Worm (Caenorhabditis elegans) whole organism, L4 larva: ENCODE measurements around the gene twk-2.

ENCODE experiments used
- F10B5.3 ChIP-seq: sonication (generic microtip); optimal IDR thresholded peaks from 2 replicates; lab custom pipeline; 2016; ENCODE audit warnings: mild to moderate bottlenecking, missing genetic modification characterization, missing compliant biosample characterization
- F26F4.8 ChIP-seq: fragments of 200-800 bp; sonication (Bioruptor generic); conservative IDR thresholded peaks from 2 replicates; pipeline ENCODE4 v1.3.6; 2022; ENCODE audit warnings: missing genetic modification characterization, missing compliant biosample characterization
- F37D6.2 ChIP-seq: sonication (generic microtip); optimal IDR thresholded peaks from 2 replicates; lab custom pipeline; 2016; ENCODE audit warnings: mild to moderate bottlenecking, missing genetic modification characterization, missing compliant biosample characterization
- F49E8.2 ChIP-seq: sonication (generic microtip); optimal IDR thresholded peaks from 2 replicates; lab custom pipeline; 2016; ENCODE audit warnings: missing compliant biosample characterization, mild to moderate bottlenecking, missing genetic modification characterization, borderline replicate concordance
- T20F7.1 ChIP-seq: fragments of 200-800 bp; sonication (Bioruptor generic); optimal IDR thresholded peaks from 2 replicates; lab custom pipeline; 2018; ENCODE audit warnings: mild to moderate bottlenecking, missing genetic modification characterization, missing compliant biosample characterization
- Y105C5A.15 ChIP-seq: fragments of 200-800 bp; sonication (Bioruptor generic); IDR thresholded peaks from 2 replicates; pipeline ENCODE4 v1.3.6; 2022; ENCODE audit warnings: missing genetic modification characterization, missing compliant biosample characterization
- aha-1 ChIP-seq: fragments of 150-350 bp; peaks from one replicate; lab custom pipeline; 2014; ENCODE audit warnings: missing biosample characterization, missing genetic modification characterization
- ama-1 ChIP-seq: fragments of 150-350 bp; optimal IDR thresholded peaks from 2 replicates; lab custom pipeline; 2014; ENCODE audit warnings: inconsistent platforms, mixed read lengths
- arid-1 ChIP-seq: fragments of 200-800 bp; sonication (Bioruptor generic); conservative IDR thresholded peaks from 2 replicates; pipeline ENCODE4 v1.3.6; 2022; ENCODE audit warnings: missing genetic modification reagents, missing genetic modification characterization, missing compliant biosample characterization
- attf-4 ChIP-seq: sonication (generic microtip); optimal IDR thresholded peaks from 3 replicates; lab custom pipeline; 2017; ENCODE audit warnings: missing biosample characterization, missing genetic modification characterization
- ceh-82 ChIP-seq: sonication (generic microtip); optimal IDR thresholded peaks from 2 replicates; lab custom pipeline; 2017; ENCODE audit warnings: missing biosample characterization, missing genetic modification characterization
- daf-12 ChIP-seq: fragments of 150-350 bp; optimal IDR thresholded peaks from 2 replicates; lab custom pipeline; 2014; ENCODE audit warnings: missing biosample characterization, missing genetic modification reagents, missing genetic modification characterization
- daf-16 ChIP-seq, 3 experiments: sonication (generic microtip); optimal IDR thresholded peaks; 2 replicates each; lab custom pipeline; 2016 to 2017; ENCODE audit warnings: missing genetic modification characterization in 3 of 3, missing genetic modification reagents in 3 of 3, mild to moderate bottlenecking in 2 of 3, missing compliant biosample characterization in 2 of 3, missing biosample characterization in 1 of 3, moderate library complexity in 1 of 3
- dmd-6 ChIP-seq: fragments of 200-800 bp; sonication (Bioruptor generic); IDR thresholded peaks from 2 replicates; pipeline ENCODE4 v1.3.6; 2022; ENCODE audit warnings: missing genetic modification reagents, missing genetic modification characterization, missing compliant biosample characterization
- dpl-1 ChIP-seq: fragments of 150-350 bp; optimal IDR thresholded peaks from 2 replicates; lab custom pipeline; 2014; ENCODE audit warnings: missing biosample characterization, missing genetic modification reagents, missing genetic modification characterization
- dve-1 ChIP-seq: sonication (generic microtip); optimal IDR thresholded peaks from 2 replicates; lab custom pipeline; 2017; ENCODE audit warnings: antibody characterized with exemption, mild to moderate bottlenecking, missing genetic modification characterization, missing compliant biosample characterization; ENCODE audit not compliant: insufficient read depth
- egl-27 ChIP-seq: sonication (generic microtip); optimal IDR thresholded peaks from 3 replicates; lab custom pipeline; 2017; ENCODE audit warnings: missing biosample characterization, missing genetic modification reagents, missing genetic modification characterization
- fkh-10 ChIP-seq: fragments of 150-350 bp; optimal IDR thresholded peaks from 2 replicates; lab custom pipeline; 2014; ENCODE audit warnings: missing biosample characterization, missing genetic modification reagents, missing genetic modification characterization
- hlh-11 ChIP-seq: fragments of 200-800 bp; sonication (Bioruptor generic); optimal IDR thresholded peaks from 2 replicates; lab custom pipeline; 2018; ENCODE audit warnings: mild to moderate bottlenecking, missing genetic modification characterization, missing compliant biosample characterization
- jun-1 ChIP-seq: fragments of 150-350 bp; optimal IDR thresholded peaks from 2 replicates; lab custom pipeline; 2014; ENCODE audit warnings: missing biosample characterization, missing genetic modification reagents, missing genetic modification characterization
- lim-7 ChIP-seq: fragments of 200-800 bp; sonication (Bioruptor generic); IDR thresholded peaks from 2 replicates; pipeline ENCODE4 v1.3.6; 2022; ENCODE audit warnings: missing genetic modification characterization, missing compliant biosample characterization
- lin-29 ChIP-seq: fragments of 200-800 bp; sonication (Bioruptor generic); IDR thresholded peaks from 2 replicates; pipeline ENCODE4 v1.3.6; 2022; ENCODE audit warnings: missing genetic modification reagents, missing genetic modification characterization, missing compliant biosample characterization
- lin-39 ChIP-seq: fragments of 150-350 bp; optimal IDR thresholded peaks from 2 replicates; lab custom pipeline; 2014; ENCODE audit warnings: missing biosample characterization, missing genetic modification reagents, missing genetic modification characterization
- lsy-2 ChIP-seq, 2 experiments: fragments of 150-350 bp in 1 of 2; sonication (generic microtip) in 1 of 2; optimal IDR thresholded peaks; 2 replicates each; lab custom pipeline; 2014 to 2017; ENCODE audit warnings: missing biosample characterization in 2 of 2, missing genetic modification characterization in 2 of 2
- madf-9 ChIP-seq: fragments of 200-800 bp; sonication (Bioruptor generic); conservative IDR thresholded peaks from 2 replicates; pipeline ENCODE4 v1.3.6; 2022; ENCODE audit warnings: missing genetic modification reagents, missing genetic modification characterization, missing compliant biosample characterization
- mxl-3 ChIP-seq: fragments of 200-800 bp; sonication (Bioruptor generic); optimal IDR thresholded peaks from 2 replicates; lab custom pipeline; 2018; ENCODE audit warnings: mild to moderate bottlenecking, missing genetic modification characterization, missing compliant biosample characterization
- nhr-10 ChIP-seq: fragments of 150-350 bp; optimal IDR thresholded peaks from 2 replicates; lab custom pipeline; 2014; ENCODE audit warnings: missing biosample characterization, missing genetic modification characterization
- nhr-28 ChIP-seq: fragments of 150-350 bp; optimal IDR thresholded peaks from 2 replicates; lab custom pipeline; 2014; ENCODE audit warnings: missing biosample characterization, missing genetic modification characterization
- nhr-41 ChIP-seq: fragments of 200-800 bp; sonication (Bioruptor generic); IDR thresholded peaks from 2 replicates; pipeline ENCODE4 v1.3.6; 2022; ENCODE audit warnings: missing genetic modification reagents, missing genetic modification characterization, missing compliant biosample characterization
- nhr-42 ChIP-seq: fragments of 200-800 bp; sonication (Bioruptor generic); IDR thresholded peaks from 2 replicates; pipeline ENCODE4 v1.3.6; 2022; ENCODE audit warnings: missing genetic modification characterization, missing compliant biosample characterization
- nhr-48 ChIP-seq: sonication (generic microtip); optimal IDR thresholded peaks from 2 replicates; lab custom pipeline; 2016; ENCODE audit warnings: mild to moderate bottlenecking, missing genetic modification characterization, missing compliant biosample characterization
- nhr-76 ChIP-seq: fragments of 150-350 bp; optimal IDR thresholded peaks from 2 replicates; lab custom pipeline; 2014; ENCODE audit warnings: missing biosample characterization, missing genetic modification characterization
- nhr-77 ChIP-seq: fragments of 150-350 bp; optimal IDR thresholded peaks from 2 replicates; lab custom pipeline; 2014; ENCODE audit warnings: missing biosample characterization, missing genetic modification characterization
- pqm-1 ChIP-seq: sonication (generic microtip); optimal IDR thresholded peaks from 2 replicates; lab custom pipeline; 2017; ENCODE audit warnings: missing biosample characterization, missing genetic modification characterization
- sdz-12 ChIP-seq: fragments of 200-800 bp; sonication (Bioruptor generic); optimal IDR thresholded peaks from 2 replicates; lab custom pipeline; 2018; ENCODE audit warnings: mild to moderate bottlenecking, missing genetic modification characterization, missing compliant biosample characterization
- set-16 ChIP-seq: fragments of 200-800 bp; sonication (Bioruptor generic); IDR thresholded peaks from 2 replicates; pipeline ENCODE4 v1.3.6; 2022; ENCODE audit warnings: missing genetic modification reagents, missing genetic modification characterization, missing compliant biosample characterization
- snpc-1.2 ChIP-seq: fragments of 200-800 bp; sonication (Bioruptor generic); IDR thresholded peaks from 2 replicates; pipeline ENCODE4 v1.3.6; 2022; ENCODE audit warnings: missing genetic modification reagents, missing genetic modification characterization, missing compliant biosample characterization
- spr-1 ChIP-seq: sonication (generic microtip); optimal IDR thresholded peaks from 2 replicates; lab custom pipeline; 2016; ENCODE audit warnings: mild to moderate bottlenecking, missing genetic modification characterization, missing compliant biosample characterization
- tag-97 ChIP-seq: fragments of 200-800 bp; sonication (Bioruptor generic); IDR thresholded peaks from 2 replicates; pipeline ENCODE4 v1.3.6; 2022; ENCODE audit warnings: missing genetic modification characterization, missing compliant biosample characterization
- zip-11 ChIP-seq: fragments of 200-800 bp; sonication (Bioruptor generic); IDR thresholded peaks from 2 replicates; pipeline ENCODE4 v1.3.6; 2022; ENCODE audit warnings: missing genetic modification characterization, missing compliant biosample characterization
- zip-2 ChIP-seq: fragments of 150-350 bp; optimal IDR thresholded peaks from 2 replicates; lab custom pipeline; 2014; ENCODE audit warnings: missing biosample characterization, missing genetic modification characterization
- ztf-11 ChIP-seq: fragments of 150-350 bp; optimal IDR thresholded peaks from 2 replicates; lab custom pipeline; 2014; ENCODE audit warnings: missing biosample characterization, missing genetic modification characterization
- ztf-7 ChIP-seq: fragments of 150-350 bp; optimal IDR thresholded peaks from 2 replicates; lab custom pipeline; 2014; ENCODE audit warnings: missing biosample characterization, missing genetic modification characterization

The twk-2 gene

DNA sequence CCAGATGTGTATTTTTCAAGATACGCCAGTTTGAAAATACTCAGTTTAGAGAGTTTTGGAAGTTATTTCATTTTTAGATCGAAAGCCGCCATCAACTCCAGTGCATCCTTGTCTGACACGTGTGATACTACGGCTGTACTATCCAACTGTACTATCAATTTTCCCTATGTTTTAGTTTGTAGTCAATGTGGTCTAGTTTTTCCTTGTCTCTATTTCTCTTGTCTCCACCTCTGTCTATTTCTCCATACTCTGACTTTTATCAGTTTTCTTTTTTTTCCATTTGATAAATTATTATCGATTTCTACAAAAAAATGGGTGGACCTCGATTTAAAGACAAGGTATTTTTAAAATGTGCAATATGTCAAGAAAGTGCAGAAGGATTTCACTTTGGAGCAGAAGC is 14.3 kb downstream of the twk-2 start, which contains the start of gene nhr-16:
nhr-16 (plus strand) TSS at position 205 of the 400 bp plus-strand sequence.
- TF ChIP-seq daf-12 (tag; lab: Kevin White, UChicago) = no peak
- TF ChIP-seq snpc-1.2 (GFP tag; lab: Robert Waterston, UW) = no peak
- TF ChIP-seq nhr-28 = peak; percentile 94
- no peak for TF ChIP-seq lin-39 (tag; lab: Kevin White, UChicago)

DNA sequence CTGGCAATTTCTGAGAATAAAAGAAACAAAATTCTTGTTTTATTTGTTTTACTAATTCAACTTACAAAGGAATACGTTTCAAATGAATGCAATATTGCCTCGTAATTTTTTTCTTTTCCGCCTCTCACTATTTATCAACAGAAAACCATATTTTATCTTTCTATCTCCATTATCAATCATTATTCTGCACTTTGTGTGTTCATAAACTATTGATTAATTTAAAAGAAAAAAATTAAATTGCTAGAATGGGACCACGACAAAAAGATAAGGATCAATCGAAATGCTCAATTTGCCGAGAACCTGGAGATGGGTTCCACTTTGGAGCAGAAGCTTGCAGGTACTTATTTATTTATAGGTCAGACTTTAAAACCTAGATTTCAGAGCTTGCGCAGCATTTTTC is 17.8 kb downstream of the twk-2 start, which contains the start of gene nhr-273:
nhr-273 (plus strand) TSS at position 167 of the 400 bp plus-strand sequence.
- TF ChIP-seq daf-16 (GFP tag; optimal IDR thresholded peaks at IDR 0.05; lab: Kevin White, UChicago) (no peak), daf-16 (tag; optimal IDR thresholded peaks at IDR 0.05; lab: Kevin White, UChicago) (peak; percentile 38), dve-1 (tag; lab: Kevin White, UChicago) (peak; percentile 21), hlh-11 (tag; lab: Kevin White, UChicago) (no peak), nhr-28 (peak; percentile 66), spr-1 (no peak)

DNA sequence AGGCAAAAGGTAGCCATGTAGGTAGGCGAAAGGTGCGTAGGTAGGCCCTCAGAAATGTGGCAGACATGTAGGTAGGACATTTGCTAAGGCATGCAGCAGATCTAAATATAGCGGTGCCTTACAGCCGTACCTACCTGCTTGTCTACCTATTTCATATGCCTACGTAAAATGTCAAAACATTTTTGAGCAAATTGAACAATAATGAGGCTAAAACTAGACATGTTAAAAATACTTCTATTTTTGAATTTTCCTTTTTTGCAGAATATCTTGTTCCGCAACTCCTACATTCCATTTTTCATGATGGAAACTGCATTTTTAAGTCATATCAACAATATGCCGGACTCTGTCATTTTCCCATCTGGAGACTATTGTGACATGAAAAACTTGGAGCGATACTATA is 18.7 kb downstream of the twk-2 start:
- TF ChIP-seq aha-1 (peak; percentile 98), ztf-11 (tag; lab: Kevin White, UChicago) (no peak), ama-1 (no peak), nhr-76 (tag; lab: Kevin White, UChicago) (no peak), jun-1 (tag; lab: Kevin White, UChicago) (no peak), sdz-12 (GFP tag; lab: Kevin White, UChicago) (no peak)
- TF ChIP-seq, all 104 proteins: peak for 1

DNA sequence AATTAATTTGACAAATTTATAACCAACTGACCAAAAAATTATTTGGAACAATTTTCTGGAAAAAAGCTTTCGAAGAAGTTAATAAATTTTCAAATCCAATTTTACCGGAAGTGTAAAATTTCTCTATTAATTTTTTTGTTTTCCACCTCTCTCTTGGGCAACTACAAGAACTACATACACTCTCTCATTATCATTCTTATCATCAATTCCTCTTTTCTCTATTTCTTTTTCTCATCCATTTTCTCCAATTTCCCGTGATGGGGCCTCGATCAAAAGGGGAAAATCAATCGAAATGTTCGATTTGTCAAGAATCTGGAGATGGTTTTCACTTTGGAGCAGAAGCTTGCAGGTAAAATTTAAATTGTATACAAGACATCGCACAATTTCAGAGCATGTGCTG is 19.8 kb downstream of the twk-2 start, which contains the start of gene nhr-109:
nhr-109 (plus strand) TSS at position 222 of the 400 bp plus-strand sequence.
- TF ChIP-seq tag-97 (GFP tag; lab: Robert Waterston, UW) (no peak), F37D6.2 (tag; lab: Kevin White, UChicago) (no peak), nhr-42 (no peak), lin-29 (GFP tag; lab: Robert Waterston, UW) (no peak), zip-11 (GFP tag; lab: Robert Waterston, UW) (no peak), attf-4 (tag; lab: Kevin White, UChicago) (no peak), mxl-3 (GFP tag; lab: Kevin White, UChicago) (no peak), ceh-82 (tag; lab: Kevin White, UChicago) (no peak), lsy-2 (tag; optimal IDR thresholded peaks at IDR 0.05; lab: Kevin White, UChicago) (no peak), daf-16 (GFP tag; optimal IDR thresholded peaks at IDR 0.05; lab: Kevin White, UChicago) (no peak), daf-16 (tag; optimal IDR thresholded peaks at IDR 0.05; lab: Kevin White, UChicago) (peak; percentile 61), ztf-11 (tag; lab: Kevin White, UChicago) (no peak), nhr-48 (no peak), arid-1 (GFP tag; lab: Robert Waterston, UW) (no peak), nhr-10 (tag; lab: Kevin White, UChicago) (no peak), Y105C5A.15 (GFP tag; lab: Robert Waterston, UW) (no peak), T20F7.1 (GFP tag; lab: Kevin White, UChicago) (no peak), madf-9 (GFP tag; lab: Robert Waterston, UW) (no peak), nhr-76 (tag; lab: Kevin White, UChicago) (no peak), F49E8.2 (tag; lab: Kevin White, UChicago) (no peak), ztf-7 (no peak), lim-7 (GFP tag; lab: Robert Waterston, UW) (no peak), nhr-41 (GFP tag; lab: Robert Waterston, UW) (no peak), F26F4.8 (GFP tag; lab: Robert Waterston, UW) (no peak), nhr-28 (peak; percentile 97), F10B5.3 (tag; lab: Kevin White, UChicago) (no peak), dmd-6 (GFP tag; lab: Robert Waterston, UW) (no peak), dpl-1 (no peak), pqm-1 (tag; lab: Kevin White, UChicago) (peak; percentile 14), nhr-77 (peak; percentile 2), zip-2 (tag; lab: Kevin White, UChicago) (no peak), egl-27 (tag; lab: Kevin White, UChicago) (no peak), set-16 (no peak), fkh-10 (GFP tag; lab: Kevin White, UChicago) (no peak), hlh-11 (tag; lab: Kevin White, UChicago) (peak; percentile 2)
